Worm (Caenorhabditis elegans): Measurements from ENCODE around the gene F36H9.7.

F36H9.7 gene

ce11 chrV:1774874-1775589 lies at the start of gene F36H9.7:
Gene F36H9.7 (minus strand): TSS chrV:1774924.
- no peak for TF ChIP-seq snpc-3.4 (tag; optimal IDR thresholded peaks at IDR 0.05)
- no peak for TF ChIP-seq bed-2 (GFP tag; IDR thresholded peaks at IDR 0.05)
- TF ChIP-seq tbx-9 (tag; optimal IDR thresholded peaks at IDR 0.05; ENCODE audit: borderline replicate concordance), result no peak
- no peak for TF ChIP-seq pbrm-1 (GFP tag; IDR thresholded peaks at IDR 0.05)
- no peak for TF ChIP-seq ztf-25 (GFP tag; IDR thresholded peaks at IDR 0.05)
- no peak for TF ChIP-seq athp-1 (tag; optimal IDR thresholded peaks at IDR 0.05)
- no peak for TF ChIP-seq F57A8.1 (GFP tag; optimal IDR thresholded peaks at IDR 0.05)
- no peak for TF ChIP-seq zim-3 (tag; optimal IDR thresholded peaks at IDR 0.05)
- TF ChIP-seq unc-62 (GFP tag; optimal IDR thresholded peaks at IDR 0.05), result no peak
- TF ChIP-seq ceh-27 (GFP tag; optimal IDR thresholded peaks at IDR 0.05), result no peak
- TF ChIP-seq lin-35 (GFP tag; optimal IDR thresholded peaks at IDR 0.05), result no peak

ce11 chrV:1821287-1821686 lies 46.6 kb upstream of the F36H9.7 start, which contains the start of the genes gly-7 and mrpl-39:
Gene gly-7 (minus strand): TSS chrV:1821323.
Gene mrpl-39 (plus strand): TSS chrV:1821579.
- no peak for TF ChIP-seq D2030.7 (GFP tag; IDR thresholded peaks at IDR 0.05)
- no peak for TF ChIP-seq him-1 (tag; optimal IDR thresholded peaks at IDR 0.05)
- TF ChIP-seq somi-1 (GFP tag; optimal IDR thresholded peaks at IDR 0.05), result no peak
- TF ChIP-seq Y53G8AR.9 (GFP tag; conservative IDR thresholded peaks at IDR 0.05), result no peak
- no peak for TF ChIP-seq F10E7.11 (tag; optimal IDR thresholded peaks at IDR 0.05)
- TF ChIP-seq mes-4 (tag; optimal IDR thresholded peaks at IDR 0.05), result no peak
- no peak for TF ChIP-seq B0336.3 (GFP tag; IDR thresholded peaks at IDR 0.05)
- no peak for TF ChIP-seq F39B2.1 (GFP tag; IDR thresholded peaks at IDR 0.05)
- TF ChIP-seq lag-1 (GFP tag; IDR thresholded peaks at IDR 0.05), result no peak
- TF ChIP-seq nfya-2 (GFP tag; IDR thresholded peaks at IDR 0.05), result no peak
- no peak for TF ChIP-seq hlh-26 (GFP tag; conservative IDR thresholded peaks at IDR 0.05)
- no peak for TF ChIP-seq snpc-4 (GFP tag; optimal IDR thresholded peaks at IDR 0.05)
- peak in 1 of 4 experiments; percentile 5 for TF ChIP-seq snpc-4 (tag; optimal IDR thresholded peaks at IDR 0.05)
- TF ChIP-seq dox-1 (GFP tag; IDR thresholded peaks at IDR 0.05), result 0 out of 2 replicates have a peak, but pooled peaks have one; percentile 17
- no peak for TF ChIP-seq egrh-3 (GFP tag; IDR thresholded peaks at IDR 0.05)
- no peak for TF ChIP-seq hsf-1 (GFP tag; IDR thresholded peaks at IDR 0.05)
- TF ChIP-seq K12H6.12 (tag; optimal IDR thresholded peaks at IDR 0.05), result no peak
- no peak for TF ChIP-seq athp-1 (tag; optimal IDR thresholded peaks at IDR 0.05)
- TF ChIP-seq mcd-1 (GFP tag; IDR thresholded peaks at IDR 0.05), result peak; percentile 23; the same call in 1 of the 2 replicates
- no peak for TF ChIP-seq hrde-1 (tag; optimal IDR thresholded peaks at IDR 0.05; ENCODE audit: borderline replicate concordance)
- TF ChIP-seq rpc-1 (optimal IDR thresholded peaks at IDR 0.05), result peak; percentile 18
- no peak for TF ChIP-seq rpc-1 (tag; optimal IDR thresholded peaks at IDR 0.05)
- TF ChIP-seq dpl-1 (GFP tag; optimal IDR thresholded peaks at IDR 0.05), result no peak
- TF ChIP-seq cebp-1 (GFP tag; IDR thresholded peaks at IDR 0.05), result no peak
- peak; percentile 46 for TF ChIP-seq cebp-1 (tag; optimal IDR thresholded peaks at IDR 0.05)

- TF ChIP-seq egl-44 (GFP tag; IDR thresholded peaks at IDR 0.05), result no peak
- peak; percentile 13; the same call in 1 of the 2 replicates for TF ChIP-seq F33H1.4 (GFP tag; IDR thresholded peaks at IDR 0.05)
- no peak for TF ChIP-seq unc-130 (GFP tag; optimal IDR thresholded peaks at IDR 0.05)
- no peak for TF ChIP-seq B0261.1 (tag; optimal IDR thresholded peaks at IDR 0.05)
- TF ChIP-seq lin-54 (GFP tag; optimal IDR thresholded peaks at IDR 0.05), result peak; percentile 32
- TF ChIP-seq hmg-20 (GFP tag; IDR thresholded peaks at IDR 0.05), result no peak
- peak; percentile 47; the same call in 1 of the 2 replicates for TF ChIP-seq mcd-1 (GFP tag; IDR thresholded peaks at IDR 0.05)
Measured at ce11 chrV:1820749-1821148, 46.0 kb upstream of the F36H9.7 start.

Measured in whole organism, young adult.